Fruit fly (Drosophila melanogaster): Measurements from ENCODE around the gene CG42537.

CG42537 gene

dm6 chr3R:6382733-6383465, 5.3 kb downstream of the CG42537 start, which contains the start of gene gzl:
gzl (plus strand) TSS chr3R:6382914.
- TF ChIP-seq lilli (GFP tag; optimal IDR thresholded peaks at IDR 0.05) (peak; percentile 23), Xrp1 (GFP tag; IDR thresholded peaks at IDR 0.05) (peak; percentile 19; the same call in 1 of the 2 replicates), CG9817 (tag; optimal IDR thresholded peaks at IDR 0.05) (no peak), CG17186 (GFP tag; optimal IDR thresholded peaks at IDR 0.05) (no peak), bowl (GFP tag; IDR thresholded peaks at IDR 0.05) (no peak), ab (GFP tag; optimal IDR thresholded peaks at IDR 0.05) (no peak), CG14014 (GFP tag; IDR thresholded peaks at IDR 0.05) (no peak), z (GFP tag; IDR thresholded peaks at IDR 0.05) (no peak), CG7987 (GFP tag; optimal IDR thresholded peaks at IDR 0.05) (no peak), CG33557 (GFP tag; optimal IDR thresholded peaks at IDR 0.05) (no peak), CG9797 (GFP tag; optimal IDR thresholded peaks at IDR 0.05) (peak; percentile 30), CG3726 (GFP tag; IDR thresholded peaks at IDR 0.05) (no peak), CG7786 (GFP tag; optimal IDR thresholded peaks at IDR 0.05) (no peak), CG30431 (GFP tag; optimal IDR thresholded peaks at IDR 0.05) (no peak), nerfin-2 (GFP tag; IDR thresholded peaks at IDR 0.05; ENCODE audit: partially characterized antibody) (peak; percentile 94), exex (tag; optimal IDR thresholded peaks at IDR 0.05) (peak; percentile 43), org-1 (GFP tag; optimal IDR thresholded peaks at IDR 0.05) (no peak), CG3995 (GFP tag; optimal IDR thresholded peaks at IDR 0.05) (peak; percentile 93), bigmax (GFP tag; optimal IDR thresholded peaks at IDR 0.05) (no peak), hbn (GFP tag; IDR thresholded peaks at IDR 0.05; ENCODE audit: partially characterized antibody) (peak; percentile 97), Scr (GFP tag; IDR thresholded peaks at IDR 0.05; ENCODE audit: partially characterized antibody) (peak; percentile 97), CG16813 (GFP tag; IDR thresholded peaks at IDR 0.05; ENCODE audit: partially characterized antibody) (peak; percentile 97), kah (GFP tag; optimal IDR thresholded peaks at IDR 0.05) (no peak), ap (GFP tag; IDR thresholded peaks at IDR 0.05) (no peak), CG7963 (GFP tag; IDR thresholded peaks at IDR 0.05; ENCODE audit: partially characterized antibody) (peak; percentile 96), gcm (GFP tag; optimal IDR thresholded peaks at IDR 0.05) (no peak), unc-4 (GFP tag; IDR thresholded peaks at IDR 0.05; ENCODE audit: partially characterized antibody) (peak; percentile 96), CG14710 (tag; optimal IDR thresholded peaks at IDR 0.05) (peak; percentile 42), nmo (GFP tag; optimal IDR thresholded peaks at IDR 0.05) (peak; percentile 28), CG15696 (tag; optimal IDR thresholded peaks at IDR 0.05) (no peak), cg (GFP tag; optimal IDR thresholded peaks at IDR 0.05) (peak; percentile 93), CG6854 (GFP tag; optimal IDR thresholded peaks at IDR 0.05) (no peak), amos (GFP tag; IDR thresholded peaks at IDR 0.05; ENCODE audit: partially characterized antibody) (peak; percentile 99), dm (GFP tag; optimal IDR thresholded peaks at IDR 0.05) (peak; percentile 31), disco-r (GFP tag; optimal IDR thresholded peaks at IDR 0.05) (no peak), Max (GFP tag; optimal IDR thresholded peaks at IDR 0.05) (no peak), CG18619 (GFP tag; optimal IDR thresholded peaks at IDR 0.05) (no peak), MBD-R2 (GFP tag; IDR thresholded peaks at IDR 0.05) (peak; percentile 64), emc (GFP tag; optimal IDR thresholded peaks at IDR 0.05) (no peak), Asciz (GFP tag; optimal IDR thresholded peaks at IDR 0.05) (no peak), Taf1 (GFP tag; IDR thresholded peaks at IDR 0.05) (no peak), br (optimal IDR thresholded peaks at IDR 0.05) (no peak), CG17802 (tag; optimal IDR thresholded peaks at IDR 0.05) (no peak), Sox100B (GFP tag; optimal IDR thresholded peaks at IDR 0.05) (no peak), Dek (tag; optimal IDR thresholded peaks at IDR 0.05) (no peak), Atf6 (GFP tag; IDR thresholded peaks at IDR 0.05) (no peak), Mad (GFP tag; optimal IDR thresholded peaks at IDR 0.05) (no peak), CG4820 (GFP tag; optimal IDR thresholded peaks at IDR 0.05) (no peak), tll (GFP tag; optimal IDR thresholded peaks at IDR 0.05) (no peak)

Measured in whole organism, embryonic.